Fruit fly (Drosophila melanogaster) whole organism, embryonic: ENCODE data around the gene Dic1.

Experiments used
- Bdp1 ChIP-seq: fragments of 200-800 bp; sonication (Bioruptor generic); optimal IDR thresholded peaks from 3 replicates; lab custom pipeline; 2016; ENCODE audit warnings: missing biosample characterization, missing genetic modification characterization
- CG10267 ChIP-seq: fragments of 200-800 bp; sonication (Bioruptor generic); optimal IDR thresholded peaks from 2 replicates; lab custom pipeline; 2018; ENCODE audit warnings: missing biosample characterization, mild to moderate bottlenecking, missing genetic modification characterization, moderate library complexity
- CG10654 ChIP-seq: fragments of 200-800 bp; sonication (Bioruptor generic); optimal IDR thresholded peaks from 2 replicates; lab custom pipeline; 2016; ENCODE audit warnings: missing biosample characterization, missing genetic modification characterization
- CG11456 ChIP-seq: fragments of 200-800 bp; sonication (Bioruptor generic); IDR thresholded peaks from 3 replicates; pipeline ENCODE4 v1.3.6; 2022; ENCODE audit warnings: missing biosample characterization, missing genetic modification characterization
- CG14965 ChIP-seq: fragments of 200-800 bp; sonication (Bioruptor generic); optimal IDR thresholded peaks from 2 replicates; lab custom pipeline; 2016; ENCODE audit warnings: missing biosample characterization, missing genetic modification characterization, borderline replicate concordance
- CG1647 ChIP-seq: fragments of 200-800 bp; sonication (Bioruptor generic); optimal IDR thresholded peaks from 3 replicates; lab custom pipeline; 2016; ENCODE audit warnings: missing biosample characterization, missing genetic modification characterization
- CG1792 ChIP-seq: fragments of 200-800 bp; sonication (Bioruptor generic); optimal IDR thresholded peaks from 2 replicates; lab custom pipeline; 2016; ENCODE audit warnings: missing biosample characterization, missing genetic modification characterization
- CG3065 ChIP-seq: fragments of 200-800 bp; sonication (Bioruptor generic); optimal IDR thresholded peaks from 2 replicates; lab custom pipeline; 2016; ENCODE audit warnings: missing biosample characterization, missing genetic modification characterization
- CG3995 ChIP-seq: fragments of 200-800 bp; sonication (Bioruptor generic); optimal IDR thresholded peaks from 3 replicates; lab custom pipeline; 2016; ENCODE audit warnings: missing biosample characterization, missing genetic modification characterization
- CG4360 ChIP-seq: fragments of 200-800 bp; sonication (Bioruptor generic); IDR thresholded peaks from 2 replicates; pipeline ENCODE4 v1.3.6; 2022; ENCODE audit warnings: missing biosample characterization, missing genetic modification characterization
- CG4854 ChIP-seq: fragments of 200-800 bp; sonication (Bioruptor generic); optimal IDR thresholded peaks from 2 replicates; lab custom pipeline; 2016; ENCODE audit warnings: missing biosample characterization, missing genetic modification characterization, inconsistent platforms
- CG6175 ChIP-seq: fragments of 200-800 bp; sonication (Bioruptor generic); IDR thresholded peaks from 3 replicates; pipeline ENCODE4 v1.3.6; 2022; ENCODE audit warnings: missing biosample characterization, missing genetic modification characterization
- CG7372 ChIP-seq: fragments of 200-800 bp; sonication (Bioruptor generic); IDR thresholded peaks from 2 replicates; pipeline ENCODE4 v1.3.6; 2022; ENCODE audit warnings: missing biosample characterization, missing genetic modification characterization
- CG7987 ChIP-seq: fragments of 200-800 bp; sonication (Bioruptor generic); optimal IDR thresholded peaks from 2 replicates; lab custom pipeline; 2018; ENCODE audit warnings: missing biosample characterization, mild to moderate bottlenecking, missing genetic modification characterization, moderate library complexity
- CG8924 ChIP-seq: fragments of 200-800 bp; optimal IDR thresholded peaks from 3 replicates; lab custom pipeline; 2019; ENCODE audit warnings: missing biosample characterization, mild to moderate bottlenecking, missing genetic modification characterization, moderate library complexity
- CG9215 ChIP-seq: fragments of 200-800 bp; sonication (Bioruptor generic); IDR thresholded peaks from 2 replicates; pipeline ENCODE4 v1.3.6; 2022; ENCODE audit warnings: missing biosample characterization, missing genetic modification characterization
- CTCF ChIP-seq: fragments of 200-800 bp; sonication (Bioruptor generic); optimal IDR thresholded peaks from 2 replicates; lab custom pipeline; 2017; ENCODE audit warnings: missing biosample characterization, mild to moderate bottlenecking, missing genetic modification characterization, moderate library complexity
- CoRest ChIP-seq: fragments of 200-800 bp; sonication (Bioruptor generic); optimal IDR thresholded peaks from 3 replicates; lab custom pipeline; 2018; ENCODE audit warnings: missing biosample characterization, mild to moderate bottlenecking, missing genetic modification characterization, moderate library complexity
- CrebB ChIP-seq: fragments of 200-800 bp; sonication (Bioruptor generic); optimal IDR thresholded peaks from 3 replicates; lab custom pipeline; 2018; ENCODE audit warnings: missing biosample characterization, mild to moderate bottlenecking, missing genetic modification characterization
- Dad ChIP-seq: fragments of 200-800 bp; sonication (Bioruptor generic); optimal IDR thresholded peaks from 3 replicates; lab custom pipeline; 2016; ENCODE audit warnings: missing biosample characterization, missing genetic modification characterization
- Dfd ChIP-seq, 2 experiments: fragments of >200 bp; optimal IDR thresholded peaks; 2 replicates each; lab custom pipeline; 2017; ENCODE audit warnings: missing biosample characterization in 2 of 2, missing genetic modification characterization in 2 of 2
- E2f1 ChIP-seq: fragments of 200-800 bp; sonication (Bioruptor generic); IDR thresholded peaks from 2 replicates; pipeline ENCODE4 v1.3.6; 2022; ENCODE audit warnings: missing biosample characterization, missing genetic modification characterization
- HmgD ChIP-seq: fragments of 200-800 bp; sonication (Bioruptor generic); optimal IDR thresholded peaks from 3 replicates; lab custom pipeline; 2016; ENCODE audit warnings: missing biosample characterization, missing genetic modification characterization
- Kr ChIP-seq: fragments of 200-800 bp; sonication (Bioruptor generic); optimal IDR thresholded peaks from 2 replicates; lab custom pipeline; 2017; ENCODE audit warnings: missing biosample characterization, mild to moderate bottlenecking, missing genetic modification characterization
- MESR4 ChIP-seq: fragments of 200-800 bp; sonication (Bioruptor generic); optimal IDR thresholded peaks from 2 replicates; lab custom pipeline; 2018; ENCODE audit warnings: missing biosample characterization, mild to moderate bottlenecking, missing genetic modification characterization, moderate library complexity
- Mes4 ChIP-seq: fragments of 200-800 bp; sonication (Bioruptor generic); optimal IDR thresholded peaks from 2 replicates; lab custom pipeline; 2016; ENCODE audit warnings: missing biosample characterization, missing genetic modification characterization
- NC2α ChIP-seq: fragments of 200-800 bp; sonication (Bioruptor generic); optimal IDR thresholded peaks from 2 replicates; lab custom pipeline; 2016; ENCODE audit warnings: missing biosample characterization, missing genetic modification characterization
- Neu2 ChIP-seq: fragments of 200-800 bp; sonication (Bioruptor generic); optimal IDR thresholded peaks from 3 replicates; lab custom pipeline; 2016; ENCODE audit warnings: missing biosample characterization, missing genetic modification characterization, borderline replicate concordance
- Nf-YA ChIP-seq: fragments of 200-800 bp; sonication (Bioruptor generic); IDR thresholded peaks from 2 replicates; pipeline ENCODE4 v1.3.6; 2022; ENCODE audit warnings: missing biosample characterization, missing genetic modification characterization
- Nf-YB ChIP-seq: fragments of 200-800 bp; sonication (Bioruptor generic); optimal IDR thresholded peaks from 3 replicates; lab custom pipeline; 2019; ENCODE audit warnings: missing biosample characterization, mild to moderate bottlenecking, missing genetic modification characterization, moderate library complexity
- Ravus ChIP-seq: fragments of 200-800 bp; sonication (Bioruptor generic); IDR thresholded peaks from 2 replicates; pipeline ENCODE4 v1.3.6; 2022; ENCODE audit warnings: missing biosample characterization, missing genetic modification characterization
- Rfx ChIP-seq: fragments of 200-800 bp; sonication (Bioruptor generic); IDR thresholded peaks from 2 replicates; pipeline ENCODE4 v1.3.6; 2022; ENCODE audit warnings: missing biosample characterization, missing genetic modification characterization
- Sox100B ChIP-seq: fragments of 200-800 bp; sonication (Bioruptor generic); optimal IDR thresholded peaks from 3 replicates; lab custom pipeline; 2018; ENCODE audit warnings: missing biosample characterization, mild to moderate bottlenecking, missing genetic modification characterization
- ab ChIP-seq: fragments of 200-800 bp; sonication (Bioruptor generic); optimal IDR thresholded peaks from 2 replicates; lab custom pipeline; 2016; ENCODE audit warnings: missing biosample characterization, missing genetic modification characterization
- amos ChIP-seq: fragments of 200-800 bp; sonication (Bioruptor generic); IDR thresholded peaks from 2 replicates; pipeline ENCODE4 v1.3.6; 2022; ENCODE audit warnings: missing biosample characterization, missing genetic modification characterization; ENCODE audit not compliant: partially characterized antibody
- aop ChIP-seq: fragments of 200-800 bp; sonication (Bioruptor generic); IDR thresholded peaks from 2 replicates; pipeline ENCODE4 v1.3.6; 2022; ENCODE audit warnings: missing biosample characterization, missing genetic modification characterization
- ap ChIP-seq: fragments of 200-800 bp; sonication (Bioruptor generic); IDR thresholded peaks from 2 replicates; pipeline ENCODE4 v1.3.6; 2022; ENCODE audit warnings: missing biosample characterization, missing genetic modification characterization
- caup ChIP-seq: fragments of 200-800 bp; sonication (Bioruptor generic); optimal IDR thresholded peaks from 3 replicates; lab custom pipeline; 2017; ENCODE audit warnings: missing biosample characterization, mild to moderate bottlenecking, missing genetic modification characterization, moderate library complexity; ENCODE audit not compliant: severe bottlenecking
- chn ChIP-seq: fragments of 200-800 bp; sonication (Bioruptor generic); optimal IDR thresholded peaks from 2 replicates; lab custom pipeline; 2016; ENCODE audit warnings: missing biosample characterization, missing genetic modification characterization
- fd3F ChIP-seq: fragments of 200-800 bp; sonication (Bioruptor generic); optimal IDR thresholded peaks from 2 replicates; lab custom pipeline; 2018; ENCODE audit warnings: missing biosample characterization, mild to moderate bottlenecking, missing genetic modification characterization, moderate library complexity
- gro ChIP-seq: fragments of 200-800 bp; sonication (Bioruptor generic); optimal IDR thresholded peaks from 2 replicates; lab custom pipeline; 2016; ENCODE audit warnings: missing biosample characterization, missing genetic modification characterization
- kni ChIP-seq: fragments of 200-800 bp; sonication (Bioruptor generic); optimal IDR thresholded peaks from 3 replicates; lab custom pipeline; 2017; ENCODE audit warnings: mild to moderate bottlenecking, missing biosample characterization, missing genetic modification reagents, missing genetic modification characterization
- lab ChIP-seq: fragments of 200-800 bp; sonication (Bioruptor generic); optimal IDR thresholded peaks from 3 replicates; lab custom pipeline; 2017; ENCODE audit warnings: missing biosample characterization, missing genetic modification characterization, mild to moderate bottlenecking, moderate library complexity, missing genetic modification reagents
- nerfin-1 ChIP-seq: fragments of 200-800 bp; sonication (Bioruptor generic); optimal IDR thresholded peaks from 3 replicates; lab custom pipeline; 2019; ENCODE audit warnings: missing biosample characterization, mild to moderate bottlenecking, missing genetic modification characterization, moderate library complexity
- pfk ChIP-seq: fragments of 200-800 bp; sonication (Bioruptor generic); optimal IDR thresholded peaks from 2 replicates; lab custom pipeline; 2018; ENCODE audit warnings: missing biosample characterization, mild to moderate bottlenecking, missing genetic modification characterization, moderate library complexity
- seq ChIP-seq: fragments of 200-800 bp; sonication (Bioruptor generic); IDR thresholded peaks from 2 replicates; pipeline ENCODE4 v1.3.6; 2022; ENCODE audit warnings: missing biosample characterization, missing genetic modification characterization
- sna ChIP-seq: fragments of 200-800 bp; sonication (Bioruptor generic); IDR thresholded peaks from 2 replicates; pipeline ENCODE4 v1.3.6; 2022; ENCODE audit warnings: missing biosample characterization, missing genetic modification characterization; ENCODE audit not compliant: partially characterized antibody
- tgo ChIP-seq: fragments of 200-800 bp; sonication (Bioruptor generic); IDR thresholded peaks from 3 replicates; pipeline ENCODE4 v1.3.6; 2022; ENCODE audit warnings: missing biosample characterization, missing genetic modification characterization
- trh ChIP-seq: fragments of 200-800 bp; sonication (Bioruptor generic); optimal IDR thresholded peaks from 2 replicates; lab custom pipeline; 2016; ENCODE audit warnings: missing biosample characterization, missing genetic modification characterization
- vfl ChIP-seq: fragments of 200-800 bp; sonication (Bioruptor generic); optimal IDR thresholded peaks from 2 replicates; lab custom pipeline; 2016; ENCODE audit warnings: missing biosample characterization, missing genetic modification characterization
- zf30C ChIP-seq: fragments of 200-800 bp; sonication (Bioruptor generic); optimal IDR thresholded peaks from 3 replicates; lab custom pipeline; 2018; ENCODE audit warnings: missing biosample characterization, mild to moderate bottlenecking, missing genetic modification characterization

Gene Dic1

dm6 chr3R:13388160-13388870, 23.6 kb downstream of the Dic1 start, which contains the start of gene CG9799 (continued):
- no peak for TF ChIP-seq Nf-YB (GFP tag; lab: Kevin White, UChicago)
- TF ChIP-seq NC2α = no peak
- no peak for TF ChIP-seq seq
- TF ChIP-seq vfl (GFP tag; lab: Kevin White, UChicago) = no peak
- no peak for TF ChIP-seq Neu2
- no peak for TF ChIP-seq gro (GFP tag; lab: Kevin White, UChicago)
- no peak for TF ChIP-seq zf30C
- no peak for TF ChIP-seq CG14965 (GFP tag; lab: Kevin White, UChicago)
- no peak for TF ChIP-seq Kr (GFP tag; lab: Kevin White, UChicago)
- no peak for TF ChIP-seq Rfx (GFP tag; lab: Robert Waterston, UW)
- no peak for TF ChIP-seq Nf-YA (GFP tag; lab: Robert Waterston, UW)
- no peak for TF ChIP-seq trh (GFP tag; lab: Kevin White, UChicago)
- no peak for TF ChIP-seq lab (GFP tag; lab: Kevin White, UChicago)
- no peak for TF ChIP-seq HmgD (GFP tag; lab: Kevin White, UChicago)
- 0 out of 2 replicates have a peak, but pooled peaks have one; percentile 14 for TF ChIP-seq sna
- TF ChIP-seq Dfd (GFP tag; optimal IDR thresholded peaks at IDR 0.05; lab: Kevin White, UChicago) = no peak
- no peak for TF ChIP-seq Sox100B (GFP tag; lab: Kevin White, UChicago)
- TF ChIP-seq pfk (GFP tag; lab: Kevin White, UChicago) = no peak
- peak; percentile 71 for TF ChIP-seq MESR4 (GFP tag; lab: Kevin White, UChicago)
- TF ChIP-seq Bdp1 (GFP tag; lab: Kevin White, UChicago) = no peak
- TF ChIP-seq CTCF (GFP tag; lab: Kevin White, UChicago) = no peak
- TF ChIP-seq kni (GFP tag; lab: Kevin White, UChicago) = no peak
- no peak for TF ChIP-seq ap (GFP tag; lab: Robert Waterston, UW)
- TF ChIP-seq CG10654 = no peak
- no peak for TF ChIP-seq aop (GFP tag; lab: Robert Waterston, UW)
- no peak for TF ChIP-seq E2f1 (GFP tag; lab: Robert Waterston, UW)
- TF ChIP-seq CoRest (tag; lab: Kevin White, UChicago) = no peak
- TF ChIP-seq CG7372 (GFP tag; lab: Robert Waterston, UW) = no peak
- TF ChIP-seq CG4360 (GFP tag; lab: Robert Waterston, UW) = no peak
- TF ChIP-seq CrebB (tag; lab: Kevin White, UChicago) = no peak
- no peak for TF ChIP-seq nerfin-1 (tag; lab: Kevin White, UChicago)
- no peak for TF ChIP-seq CG11456 (GFP tag; lab: Robert Waterston, UW)
- TF ChIP-seq Ravus = no peak
- TF ChIP-seq chn = no peak
- peak; percentile 53; the same call in 1 of the 3 replicates for TF ChIP-seq CG6175 (GFP tag; lab: Robert Waterston, UW)
- no peak for TF ChIP-seq CG7987 (GFP tag; lab: Kevin White, UChicago)
- no peak for TF ChIP-seq Mes4 (GFP tag; lab: Kevin White, UChicago)
- no peak for TF ChIP-seq ab (GFP tag; lab: Kevin White, UChicago)
- TF ChIP-seq CG8924 (tag; lab: Kevin White, UChicago) = no peak
- TF ChIP-seq amos = no peak
- no peak for TF ChIP-seq CG9215 (GFP tag; lab: Robert Waterston, UW)
- TF ChIP-seq CG3065 (GFP tag; lab: Kevin White, UChicago) = no peak
- no peak for TF ChIP-seq CG1792 (GFP tag; lab: Kevin White, UChicago)
- no peak for TF ChIP-seq fd3F (GFP tag; lab: Kevin White, UChicago)
- TF ChIP-seq caup (GFP tag; lab: Kevin White, UChicago) = no peak
- TF ChIP-seq tgo (GFP tag; lab: Robert Waterston, UW) = no peak
- TF ChIP-seq CG10267 (tag; lab: Kevin White, UChicago) = peak; percentile 22
- TF ChIP-seq Dad (GFP tag; lab: Kevin White, UChicago) = no peak
- TF ChIP-seq CG1647 = no peak
- no peak for TF ChIP-seq CG4854 (GFP tag; lab: Kevin White, UChicago)
- TF ChIP-seq CG3995 = peak; percentile 57
